Fruit fly (Drosophila melanogaster) whole organism, embryonic: ENCODE data around the gene CG8568.
A peak's percentile ranks its signal among the peaks of the same experiment; 100 is the strongest.

Source experiments
- Blimp-1 ChIP-seq: fragments of 200-800 bp; sonication (Bioruptor generic); optimal IDR thresholded peaks from 3 replicates; lab custom pipeline; 2018; ENCODE audit warnings: missing biosample characterization, missing genetic modification characterization, mild to moderate bottlenecking, moderate library complexity, missing genetic modification reagents
- BtbVII ChIP-seq: fragments of 200-800 bp; sonication (Bioruptor generic); optimal IDR thresholded peaks from 3 replicates; lab custom pipeline; 2017; ENCODE audit warnings: missing biosample characterization, mild to moderate bottlenecking, missing genetic modification characterization
- Bteb2 ChIP-seq: fragments of 200-800 bp; sonication (Bioruptor generic); optimal IDR thresholded peaks from 2 replicates; lab custom pipeline; 2016; ENCODE audit warnings: missing biosample characterization, missing genetic modification characterization
- CG10274 ChIP-seq: fragments of 200-800 bp; sonication (Bioruptor generic); optimal IDR thresholded peaks from 3 replicates; lab custom pipeline; 2017; ENCODE audit warnings: missing biosample characterization, mild to moderate bottlenecking, missing genetic modification characterization
- CG10543 ChIP-seq: fragments of 200-800 bp; sonication (Bioruptor generic); optimal IDR thresholded peaks from 3 replicates; lab custom pipeline; 2017; ENCODE audit warnings: missing biosample characterization, mild to moderate bottlenecking, missing genetic modification characterization, moderate library complexity
- CG10565 ChIP-seq: fragments of 200-800 bp; sonication (Bioruptor generic); optimal IDR thresholded peaks from 3 replicates; lab custom pipeline; 2016; ENCODE audit warnings: missing biosample characterization, mild to moderate bottlenecking, missing genetic modification characterization
- CG10959 ChIP-seq: fragments of 200-800 bp; sonication (Bioruptor generic); IDR thresholded peaks from 2 replicates; pipeline ENCODE4 v1.3.6; 2022; ENCODE audit warnings: missing biosample characterization, missing genetic modification characterization
- CG13894 ChIP-seq: fragments of 200-800 bp; sonication (Bioruptor generic); optimal IDR thresholded peaks from 3 replicates; lab custom pipeline; 2018; ENCODE audit warnings: missing biosample characterization, mild to moderate bottlenecking, missing genetic modification characterization, moderate library complexity
- CG14014 ChIP-seq: fragments of 200-800 bp; sonication (Bioruptor generic); IDR thresholded peaks from 2 replicates; pipeline ENCODE4 v1.3.6; 2022; ENCODE audit warnings: missing biosample characterization, missing genetic modification characterization
- CG14050 ChIP-seq: fragments of 200-800 bp; sonication (Bioruptor generic); IDR thresholded peaks from 3 replicates; pipeline ENCODE4 v1.3.6; 2022; ENCODE audit warnings: missing biosample characterization, missing genetic modification characterization
- CG18262 ChIP-seq: fragments of 200-800 bp; optimal IDR thresholded peaks from 3 replicates; lab custom pipeline; 2019; ENCODE audit warnings: missing biosample characterization, mild to moderate bottlenecking, missing genetic modification characterization, moderate library complexity
- CG18619 ChIP-seq: fragments of 200-800 bp; sonication (Bioruptor generic); optimal IDR thresholded peaks from 3 replicates; lab custom pipeline; 2017; ENCODE audit warnings: missing biosample characterization, mild to moderate bottlenecking, missing genetic modification characterization
- CG2678 ChIP-seq: fragments of 200-800 bp; sonication (Bioruptor generic); optimal IDR thresholded peaks from 3 replicates; lab custom pipeline; 2019; ENCODE audit warnings: missing biosample characterization, mild to moderate bottlenecking, missing genetic modification characterization, moderate library complexity
- CG30403 ChIP-seq: fragments of 200-800 bp; sonication (Bioruptor generic); optimal IDR thresholded peaks from 3 replicates; lab custom pipeline; 2016; ENCODE audit warnings: missing biosample characterization, missing genetic modification characterization
- CG3065 ChIP-seq: fragments of 200-800 bp; sonication (Bioruptor generic); optimal IDR thresholded peaks from 2 replicates; lab custom pipeline; 2016; ENCODE audit warnings: missing biosample characterization, missing genetic modification characterization
- CG3995 ChIP-seq: fragments of 200-800 bp; sonication (Bioruptor generic); optimal IDR thresholded peaks from 3 replicates; lab custom pipeline; 2016; ENCODE audit warnings: missing biosample characterization, missing genetic modification characterization
- CG4617 ChIP-seq: fragments of 200-800 bp; sonication (Bioruptor generic); optimal IDR thresholded peaks from 3 replicates; lab custom pipeline; 2016; ENCODE audit warnings: missing biosample characterization, missing genetic modification characterization, borderline replicate concordance
- CG6254 ChIP-seq: fragments of 200-800 bp; sonication (Bioruptor generic); optimal IDR thresholded peaks from 3 replicates; lab custom pipeline; 2017; ENCODE audit warnings: mild to moderate bottlenecking, missing biosample characterization, missing genetic modification reagents, missing genetic modification characterization
- CG6854 ChIP-seq: fragments of 200-800 bp; sonication (Bioruptor generic); optimal IDR thresholded peaks from 3 replicates; lab custom pipeline; 2017; ENCODE audit warnings: missing biosample characterization, mild to moderate bottlenecking, missing genetic modification characterization
- CG8089 ChIP-seq: fragments of 200-800 bp; sonication (Bioruptor generic); optimal IDR thresholded peaks from 3 replicates; lab custom pipeline; 2016; ENCODE audit warnings: missing biosample characterization, missing genetic modification characterization
- CG8281 ChIP-seq: fragments of 200-800 bp; sonication (Bioruptor generic); optimal IDR thresholded peaks from 2 replicates; lab custom pipeline; 2018; ENCODE audit warnings: missing biosample characterization, mild to moderate bottlenecking, missing genetic modification characterization, moderate library complexity
- CG8290 ChIP-seq, 3 experiments: fragments of 200-800 bp; sonication (Bioruptor generic); optimal IDR thresholded peaks; 2 replicates each; lab custom pipeline; 2016 to 2019; ENCODE audit warnings: missing biosample characterization in 3 of 3, missing genetic modification characterization in 3 of 3, mild to moderate bottlenecking in 2 of 3, moderate library complexity in 1 of 3
- D ChIP-seq, 2 experiments: fragments of 200-800 bp in 1 of 2; fragments of >200 bp in 1 of 2; sonication (Bioruptor generic) in 1 of 2; optimal IDR thresholded peaks; 2 replicates in 1 of 2; 3 replicates in 1 of 2; lab custom pipeline; 2017; ENCODE audit warnings: mild to moderate bottlenecking in 1 of 2, missing biosample characterization in 1 of 2, missing genetic modification characterization in 1 of 2, missing genetic modification reagents in 1 of 2
- D19B ChIP-seq: fragments of 200-800 bp; sonication (Bioruptor generic); optimal IDR thresholded peaks from 2 replicates; lab custom pipeline; 2017; ENCODE audit warnings: missing biosample characterization, mild to moderate bottlenecking, missing genetic modification characterization
- Deaf1 ChIP-seq: fragments of 200-800 bp; optimal IDR thresholded peaks from 3 replicates; lab custom pipeline; 2019; ENCODE audit warnings: missing biosample characterization, mild to moderate bottlenecking, missing genetic modification characterization, moderate library complexity
- Drgx ChIP-seq: fragments of 200-800 bp; sonication (Bioruptor generic); IDR thresholded peaks from 2 replicates; pipeline ENCODE4 v1.3.6; 2022; ENCODE audit warnings: missing biosample characterization, missing genetic modification characterization
- Fer3 ChIP-seq: fragments of 200-800 bp; sonication (Bioruptor generic); optimal IDR thresholded peaks from 2 replicates; lab custom pipeline; 2018; ENCODE audit warnings: missing biosample characterization, mild to moderate bottlenecking, missing genetic modification characterization, moderate library complexity
- Hr51 ChIP-seq, 2 experiments: fragments of 200-800 bp; sonication (Bioruptor generic); optimal IDR thresholded peaks; 2 replicates in 1 of 2; 3 replicates in 1 of 2; lab custom pipeline; 2016 to 2018; ENCODE audit warnings: missing biosample characterization in 2 of 2, missing genetic modification characterization in 2 of 2, mild to moderate bottlenecking in 1 of 2, moderate library complexity in 1 of 2
- Meics ChIP-seq: fragments of 200-800 bp; sonication (Bioruptor generic); optimal IDR thresholded peaks from 2 replicates; lab custom pipeline; 2017; ENCODE audit warnings: missing biosample characterization, mild to moderate bottlenecking, missing genetic modification characterization
- NK7.1 ChIP-seq: fragments of 200-800 bp; sonication (Bioruptor generic); optimal IDR thresholded peaks from 3 replicates; lab custom pipeline; 2016; ENCODE audit warnings: missing biosample characterization, missing genetic modification characterization
- PHDP ChIP-seq: fragments of 200-800 bp; sonication (Bioruptor generic); optimal IDR thresholded peaks from 3 replicates; lab custom pipeline; 2018; ENCODE audit warnings: missing biosample characterization, mild to moderate bottlenecking, missing genetic modification characterization, moderate library complexity
- Sox102F ChIP-seq: fragments of 200-800 bp; sonication (Bioruptor generic); optimal IDR thresholded peaks from 2 replicates; lab custom pipeline; 2018; ENCODE audit warnings: missing biosample characterization, mild to moderate bottlenecking, missing genetic modification characterization, moderate library complexity
- al ChIP-seq: fragments of 200-800 bp; sonication (Bioruptor generic); IDR thresholded peaks from 2 replicates; pipeline ENCODE4 v1.3.6; 2022; ENCODE audit warnings: missing biosample characterization, missing genetic modification characterization
- bsh ChIP-seq, 2 experiments: fragments of 200-800 bp; sonication (Bioruptor generic); optimal IDR thresholded peaks; 2 replicates each; lab custom pipeline; 2017 to 2018; ENCODE audit warnings: mild to moderate bottlenecking in 2 of 2, missing biosample characterization in 2 of 2, missing genetic modification characterization in 2 of 2, moderate library complexity in 1 of 2
- cg ChIP-seq: fragments of 200-800 bp; sonication (Bioruptor generic); optimal IDR thresholded peaks from 3 replicates; lab custom pipeline; 2019; ENCODE audit warnings: missing biosample characterization, mild to moderate bottlenecking, missing genetic modification characterization, moderate library complexity
- chm ChIP-seq: fragments of 200-800 bp; sonication (Bioruptor generic); IDR thresholded peaks from 2 replicates; pipeline ENCODE4 v1.3.6; 2022; ENCODE audit warnings: missing biosample characterization, missing genetic modification characterization
- dmrt99B ChIP-seq: fragments of 200-800 bp; sonication (Bioruptor generic); optimal IDR thresholded peaks from 2 replicates; lab custom pipeline; 2018; ENCODE audit warnings: missing biosample characterization, mild to moderate bottlenecking, missing genetic modification characterization, moderate library complexity
- hb ChIP-seq: fragments of 200-800 bp; sonication (Bioruptor generic); IDR thresholded peaks from 3 replicates; pipeline ENCODE4 v1.3.6; 2022; ENCODE audit warnings: missing biosample characterization, missing genetic modification characterization; ENCODE audit not compliant: partially characterized antibody
- hbn ChIP-seq: fragments of 200-800 bp; sonication (Bioruptor generic); IDR thresholded peaks from 2 replicates; pipeline ENCODE4 v1.3.6; 2022; ENCODE audit warnings: missing biosample characterization, missing genetic modification characterization; ENCODE audit not compliant: partially characterized antibody
- lmd ChIP-seq: fragments of 200-800 bp; sonication (Bioruptor generic); IDR thresholded peaks from 2 replicates; pipeline ENCODE4 v1.3.6; 2022; ENCODE audit warnings: missing biosample characterization, missing genetic modification characterization
- nmo ChIP-seq: fragments of 200-800 bp; sonication (Bioruptor generic); optimal IDR thresholded peaks from 2 replicates; lab custom pipeline; 2018; ENCODE audit warnings: missing biosample characterization, mild to moderate bottlenecking, missing genetic modification characterization, moderate library complexity
- otp ChIP-seq: fragments of 200-800 bp; sonication (Bioruptor generic); IDR thresholded peaks from 3 replicates; pipeline ENCODE4, ENCODE4 v1.3.6; 2022; ENCODE audit warnings: missing biosample characterization, missing genetic modification characterization
- pzg ChIP-seq: fragments of 200-800 bp; sonication (Bioruptor generic); optimal IDR thresholded peaks from 3 replicates; lab custom pipeline; 2018; ENCODE audit warnings: missing biosample characterization, mild to moderate bottlenecking, missing genetic modification characterization, moderate library complexity
- row ChIP-seq: fragments of 200-800 bp; sonication (Bioruptor generic); IDR thresholded peaks from 3 replicates; pipeline ENCODE4 v1.3.6; 2022; ENCODE audit warnings: missing biosample characterization, missing genetic modification characterization
- sob ChIP-seq: fragments of 200-800 bp; sonication (Bioruptor generic); IDR thresholded peaks from 2 replicates; pipeline ENCODE4 v1.3.6; 2022; ENCODE audit warnings: missing biosample characterization, missing genetic modification characterization
- tgo ChIP-seq: fragments of 200-800 bp; sonication (Bioruptor generic); IDR thresholded peaks from 3 replicates; pipeline ENCODE4 v1.3.6; 2022; ENCODE audit warnings: missing biosample characterization, missing genetic modification characterization
- tin ChIP-seq: fragments of 200-800 bp; sonication (Bioruptor generic); optimal IDR thresholded peaks from 3 replicates; lab custom pipeline; 2016; ENCODE audit warnings: missing biosample characterization, missing genetic modification characterization
- tup ChIP-seq: fragments of 200-800 bp; sonication (Bioruptor generic); optimal IDR thresholded peaks from 2 replicates; lab custom pipeline; 2016; ENCODE audit warnings: missing biosample characterization, mild to moderate bottlenecking, missing genetic modification characterization, moderate library complexity

CG8568 gene

dm6 chrX:17495244-17495798 is 43.0 kb upstream of the CG8568 start (continued):
- no peak for TF ChIP-seq CG8089 (GFP tag; lab: Kevin White, UChicago)
- TF ChIP-seq CG10959 (GFP tag; lab: Robert Waterston, UW) = 0 out of 2 replicates have a peak, but pooled peaks have one; percentile 38
- TF ChIP-seq CG14014 = no peak
- TF ChIP-seq CG30403 (GFP tag; lab: Kevin White, UChicago) = no peak
- peak; percentile 42 for TF ChIP-seq Blimp-1 (GFP tag; lab: Kevin White, UChicago)
- TF ChIP-seq chm = no peak
- peak; percentile 72 for TF ChIP-seq Meics (GFP tag; lab: Kevin White, UChicago)
- TF ChIP-seq Bteb2 (GFP tag; lab: Kevin White, UChicago) = no peak
- peak; percentile 12 for TF ChIP-seq dmrt99B (tag; lab: Kevin White, UChicago)
- TF ChIP-seq sob (GFP tag; lab: Robert Waterston, UW) = no peak
- no peak for TF ChIP-seq Hr51 (GFP tag; optimal IDR thresholded peaks at IDR 0.05; lab: Kevin White, UChicago)
- TF ChIP-seq pzg (GFP tag; lab: Kevin White, UChicago) = no peak
- TF ChIP-seq D (optimal IDR thresholded peaks at IDR 0.05; lab: Kevin White, UChicago) = no peak
- peak; percentile 27 for TF ChIP-seq D (GFP tag; optimal IDR thresholded peaks at IDR 0.05; lab: Kevin White, UChicago)
- peak; percentile 11 for TF ChIP-seq Sox102F
- TF ChIP-seq CG14050 (GFP tag; lab: Robert Waterston, UW) = no peak
- TF ChIP-seq tin = peak; percentile 10
- no peak for TF ChIP-seq BtbVII (GFP tag; lab: Kevin White, UChicago)
- no peak; the same call in 2 of the 3 replicates for TF ChIP-seq tgo
- TF ChIP-seq al (GFP tag; lab: Robert Waterston, UW) = peak; percentile 11; the same call in 1 of the 2 replicates
- peak; percentile 30 for TF ChIP-seq CG2678 (tag; lab: Kevin White, UChicago)
- TF ChIP-seq CG18619 (GFP tag; lab: Kevin White, UChicago) = no peak
- no peak for TF ChIP-seq tup (GFP tag; lab: Kevin White, UChicago)
- TF ChIP-seq CG8281 = no peak
- no peak for TF ChIP-seq CG6254 (GFP tag; lab: Kevin White, UChicago)
- peak; percentile 5 for TF ChIP-seq nmo (GFP tag; lab: Kevin White, UChicago)
- no peak for TF ChIP-seq NK7.1
- peak; percentile 0 for TF ChIP-seq Fer3 (tag; lab: Kevin White, UChicago)
- TF ChIP-seq Drgx (GFP tag; lab: Robert Waterston, UW) = 0 out of 2 replicates have a peak, but pooled peaks have one; percentile 8
- peak; percentile 28; the same call in 1 of the 2 replicates for TF ChIP-seq lmd
- TF ChIP-seq CG4617 (GFP tag; lab: Kevin White, UChicago) = no peak
- TF ChIP-seq CG10543 (GFP tag; lab: Kevin White, UChicago) = no peak
- TF ChIP-seq otp (GFP tag; lab: Robert Waterston, UW) = 0 out of 3 replicates have a peak, but pooled peaks have one; percentile 11
- TF ChIP-seq hb (GFP tag; lab: Robert Waterston, UW) = no peak
- TF ChIP-seq cg (GFP tag; lab: Kevin White, UChicago) = no peak
- no peak for TF ChIP-seq CG3995
- TF ChIP-seq CG8290 (GFP tag; optimal IDR thresholded peaks at IDR 0.05; lab: Kevin White, UChicago) = no peak
- no peak for TF ChIP-seq CG8290 (tag; optimal IDR thresholded peaks at IDR 0.05; lab: Kevin White, UChicago)
- TF ChIP-seq Deaf1 (tag; lab: Kevin White, UChicago) = no peak
- TF ChIP-seq bsh (GFP tag; optimal IDR thresholded peaks at IDR 0.05; lab: Kevin White, UChicago) = peak in 1 of 2 experiments; percentile 14
- no peak for TF ChIP-seq CG6854 (GFP tag; lab: Kevin White, UChicago)
- peak; percentile 50; the same call in 2 of the 3 replicates for TF ChIP-seq row (GFP tag; lab: Robert Waterston, UW)
- TF ChIP-seq CG10565 (GFP tag; lab: Kevin White, UChicago) = no peak
- TF ChIP-seq PHDP = peak; percentile 18
- no peak for TF ChIP-seq CG3065
- no peak for TF ChIP-seq D19B (GFP tag; lab: Kevin White, UChicago)
- TF ChIP-seq CG10274 = no peak
- no peak for TF ChIP-seq hbn (GFP tag; lab: Robert Waterston, UW)
- TF ChIP-seq CG18262 (tag; lab: Kevin White, UChicago) = peak; percentile 30
- TF ChIP-seq CG13894 (tag; lab: Kevin White, UChicago) = peak; percentile 21
